Fruit fly (Drosophila melanogaster): ENCODE results near the gene beta-Spec.

Gene beta-Spec

DNA sequence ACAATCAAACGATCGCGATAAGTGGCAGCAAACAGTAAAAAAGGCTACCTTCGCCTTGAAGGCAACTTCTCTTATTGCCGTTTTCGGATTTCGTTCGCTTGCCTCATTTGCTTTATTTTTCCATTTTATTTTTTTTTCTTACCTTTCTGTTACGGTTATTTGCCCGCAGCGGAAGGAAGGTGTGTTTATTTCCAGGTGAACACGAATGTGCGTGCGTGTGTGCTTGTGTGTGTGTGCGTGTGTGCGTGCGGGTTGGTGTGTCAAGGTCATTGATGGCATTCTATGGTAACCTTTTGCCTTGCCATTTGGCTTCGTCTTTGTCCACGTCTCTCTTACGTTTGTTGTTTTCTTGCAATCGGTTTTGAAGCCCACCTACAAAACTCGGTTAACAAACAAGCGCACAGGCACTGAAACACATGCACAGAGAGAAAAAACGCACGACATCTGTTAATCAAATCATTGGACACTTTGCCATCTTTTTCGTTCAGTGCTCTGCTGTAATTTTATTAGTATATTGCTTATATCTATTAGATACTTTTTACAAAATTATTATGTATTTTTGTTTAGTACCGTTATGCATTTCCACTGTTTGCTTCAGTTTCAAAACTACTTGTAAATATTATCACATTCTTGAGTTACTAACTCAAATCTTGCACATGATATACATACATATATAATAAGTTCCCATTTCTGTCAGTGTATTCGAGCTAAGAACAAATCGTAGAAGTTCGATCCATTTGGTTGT is 56.0 kb downstream of the beta-Spec start (continued):
- no peak for TF ChIP-seq CG5953 (GFP tag; IDR thresholded peaks at IDR 0.05)
- TF ChIP-seq HLHmδ (GFP tag; optimal IDR thresholded peaks at IDR 0.05), result no peak
- peak in 1 of 2 experiments; percentile 79 for TF ChIP-seq Hr78 (GFP tag; optimal IDR thresholded peaks at IDR 0.05)
- no peak for TF ChIP-seq CG3995 (GFP tag; optimal IDR thresholded peaks at IDR 0.05)
- TF ChIP-seq CG32767 (GFP tag; IDR thresholded peaks at IDR 0.05), result peak; percentile 42; the same call in 1 of the 2 replicates
- TF ChIP-seq CG1233 (GFP tag; optimal IDR thresholded peaks at IDR 0.05), result peak; percentile 38
- TF ChIP-seq H2.0 (GFP tag; IDR thresholded peaks at IDR 0.05), result peak; percentile 9; the same call in 1 of the 2 replicates
- no peak for TF ChIP-seq CG12744 (GFP tag; optimal IDR thresholded peaks at IDR 0.05)
- TF ChIP-seq Xbp1 (GFP tag; optimal IDR thresholded peaks at IDR 0.05), result peak; percentile 50
- peak; percentile 62; the same call in 1 of the 3 replicates for TF ChIP-seq CG3726 (GFP tag; IDR thresholded peaks at IDR 0.05)
- TF ChIP-seq Dad (GFP tag; optimal IDR thresholded peaks at IDR 0.05), result no peak
- TF ChIP-seq Deaf1 (tag; optimal IDR thresholded peaks at IDR 0.05), result peak; percentile 36
- TF ChIP-seq slp2 (GFP tag; optimal IDR thresholded peaks at IDR 0.05), result no peak
- TF ChIP-seq E2f1 (GFP tag; IDR thresholded peaks at IDR 0.05), result peak; percentile 29; the same call in 1 of the 2 replicates
- TF ChIP-seq kay (GFP tag; optimal IDR thresholded peaks at IDR 0.05), result no peak
- no peak for TF ChIP-seq CG3838 (GFP tag; optimal IDR thresholded peaks at IDR 0.05)
- TF ChIP-seq sr (GFP tag; IDR thresholded peaks at IDR 0.05), result no peak
- peak in 1 of 3 experiments; percentile 78 for TF ChIP-seq lola (GFP tag; optimal IDR thresholded peaks at IDR 0.05)
- 0 out of 3 replicates have a peak, but pooled peaks have one; percentile 31 for TF ChIP-seq ci (GFP tag; IDR thresholded peaks at IDR 0.05)
- no peak for TF ChIP-seq CG10565 (GFP tag; optimal IDR thresholded peaks at IDR 0.05)
- TF ChIP-seq gcm (GFP tag; optimal IDR thresholded peaks at IDR 0.05), result peak; percentile 13
- no peak for TF ChIP-seq bigmax (GFP tag; optimal IDR thresholded peaks at IDR 0.05)
- no peak for TF ChIP-seq CG8281 (tag; optimal IDR thresholded peaks at IDR 0.05)
- TF ChIP-seq CG2116 (GFP tag; optimal IDR thresholded peaks at IDR 0.05), result peak; percentile 37
- TF ChIP-seq phol (tag; optimal IDR thresholded peaks at IDR 0.05), result peak; percentile 70
- no peak for TF ChIP-seq CG34224 (GFP tag; IDR thresholded peaks at IDR 0.05; ENCODE audit: partially characterized antibody)
- no peak for TF ChIP-seq CkIIα-i1 (GFP tag; IDR thresholded peaks at IDR 0.05)
- TF ChIP-seq sc (optimal IDR thresholded peaks at IDR 0.05), result no peak
- peak; percentile 35 for TF ChIP-seq sc (GFP tag; optimal IDR thresholded peaks at IDR 0.05)
- TF ChIP-seq Dbx (GFP tag; IDR thresholded peaks at IDR 0.05), result no peak
- peak; percentile 44 for TF ChIP-seq Ets65A (GFP tag)
- TF ChIP-seq CG10366 (GFP tag; IDR thresholded peaks at IDR 0.05), result no peak; the same call in 1 of the 2 replicates
- TF ChIP-seq CG17802 (tag; optimal IDR thresholded peaks at IDR 0.05), result peak; percentile 38
- TF ChIP-seq CG11723 (GFP tag; optimal IDR thresholded peaks at IDR 0.05), result peak; percentile 31
- peak; percentile 12 for TF ChIP-seq Nf-YB (GFP tag; optimal IDR thresholded peaks at IDR 0.05)
- TF ChIP-seq CG15514 (GFP tag; optimal IDR thresholded peaks at IDR 0.05), result peak; percentile 33
- TF ChIP-seq zf30C (GFP tag; optimal IDR thresholded peaks at IDR 0.05), result peak; percentile 79
- no peak for TF ChIP-seq HmgZ (tag; optimal IDR thresholded peaks at IDR 0.05)
- TF ChIP-seq caup (GFP tag; optimal IDR thresholded peaks at IDR 0.05; ENCODE audit: severe bottlenecking), result peak; percentile 11
- no peak for TF ChIP-seq CG7987 (GFP tag; optimal IDR thresholded peaks at IDR 0.05)
- no peak for TF ChIP-seq CG1792 (GFP tag; optimal IDR thresholded peaks at IDR 0.05)
- no peak for TF ChIP-seq peb (GFP tag; IDR thresholded peaks at IDR 0.05)
- TF ChIP-seq bsh (GFP tag; optimal IDR thresholded peaks at IDR 0.05), result peak in 1 of 2 experiments; percentile 44
- TF ChIP-seq CG8924 (tag; optimal IDR thresholded peaks at IDR 0.05), result peak; percentile 80
- TF ChIP-seq esg (GFP tag; conservative IDR thresholded peaks at IDR 0.05), result peak; percentile 56
- no peak for TF ChIP-seq Lhr (GFP tag; optimal IDR thresholded peaks at IDR 0.05)
- peak; percentile 23 for TF ChIP-seq CG12104 (GFP tag; optimal IDR thresholded peaks at IDR 0.05)
- TF ChIP-seq dmrt99B (tag; optimal IDR thresholded peaks at IDR 0.05), result peak; percentile 58
